Worm (Caenorhabditis elegans): ENCODE data around the gene R11D1.2.

- TF ChIP-seq cebp-2 (GFP tag; IDR thresholded peaks at IDR 0.05) (no peak), egl-44 (GFP tag; IDR thresholded peaks at IDR 0.05) (no peak), ztf-18 (tag; optimal IDR thresholded peaks at IDR 0.05) (no peak), pha-4 (tag; optimal IDR thresholded peaks at IDR 0.05) (no peak), rcor-1 (GFP tag; IDR thresholded peaks at IDR 0.05) (no peak), aptf-3 (GFP tag; IDR thresholded peaks at IDR 0.05) (no peak), ama-1 (optimal IDR thresholded peaks at IDR 0.05) (no peak), ama-1 (GFP tag; optimal IDR thresholded peaks at IDR 0.05) (no peak)
Observed at ce11 chrV:12695155-12695554, 13.2 kb upstream of the R11D1.2 start, which contains the start of gene parn-1.
